Fruit fly (Drosophila melanogaster) whole organism, embryonic: Measurements from ENCODE around the gene ver.

Experiments
- Ada2b ChIP-seq: fragments of 200-800 bp; sonication (Bioruptor generic); IDR thresholded peaks from 2 replicates; pipeline ENCODE4 v1.3.6; 2022; ENCODE audit warnings: missing biosample characterization, missing genetic modification characterization
- Asciz ChIP-seq: fragments of 200-800 bp; sonication (Bioruptor generic); optimal IDR thresholded peaks from 2 replicates; lab custom pipeline; 2017; ENCODE audit warnings: missing biosample characterization, mild to moderate bottlenecking, missing genetic modification characterization, missing genetic modification reagents
- B-H2 ChIP-seq: fragments of 200-800 bp; sonication (Bioruptor generic); optimal IDR thresholded peaks from 2 replicates; lab custom pipeline; 2018; ENCODE audit warnings: missing biosample characterization, mild to moderate bottlenecking, missing genetic modification characterization
- Bgb ChIP-seq: fragments of 200-800 bp; sonication (Bioruptor generic); IDR thresholded peaks from 2 replicates; pipeline ENCODE4 v1.3.6; 2022; ENCODE audit warnings: missing biosample characterization, missing genetic modification characterization; ENCODE audit not compliant: partially characterized antibody
- Blimp-1 ChIP-seq: fragments of 200-800 bp; sonication (Bioruptor generic); optimal IDR thresholded peaks from 3 replicates; lab custom pipeline; 2018; ENCODE audit warnings: missing biosample characterization, missing genetic modification characterization, mild to moderate bottlenecking, moderate library complexity, missing genetic modification reagents
- CG10267 ChIP-seq: fragments of 200-800 bp; sonication (Bioruptor generic); optimal IDR thresholded peaks from 2 replicates; lab custom pipeline; 2018; ENCODE audit warnings: missing biosample characterization, mild to moderate bottlenecking, missing genetic modification characterization, moderate library complexity
- CG10366 ChIP-seq: fragments of 200-800 bp; sonication (Bioruptor generic); IDR thresholded peaks from 2 replicates; pipeline ENCODE4 v1.3.6; 2022; ENCODE audit warnings: missing biosample characterization, missing genetic modification characterization
- CG10959 ChIP-seq: fragments of 200-800 bp; sonication (Bioruptor generic); IDR thresholded peaks from 2 replicates; pipeline ENCODE4 v1.3.6; 2022; ENCODE audit warnings: missing biosample characterization, missing genetic modification characterization
- CG11398 ChIP-seq: fragments of 200-800 bp; sonication (Bioruptor generic); optimal IDR thresholded peaks from 2 replicates; lab custom pipeline; 2016; ENCODE audit warnings: missing biosample characterization, missing genetic modification characterization
- CG11456 ChIP-seq: fragments of 200-800 bp; sonication (Bioruptor generic); IDR thresholded peaks from 3 replicates; pipeline ENCODE4 v1.3.6; 2022; ENCODE audit warnings: missing biosample characterization, missing genetic modification characterization
- CG15269 ChIP-seq: fragments of 200-800 bp; sonication (Bioruptor generic); optimal IDR thresholded peaks from 2 replicates; lab custom pipeline; 2018; ENCODE audit warnings: missing biosample characterization, mild to moderate bottlenecking, missing genetic modification characterization, moderate library complexity
- CG15696 ChIP-seq: fragments of 200-800 bp; sonication (Bioruptor generic); optimal IDR thresholded peaks from 2 replicates; lab custom pipeline; 2019; ENCODE audit warnings: missing biosample characterization, mild to moderate bottlenecking, missing genetic modification characterization, moderate library complexity
- CG17385 ChIP-seq: fragments of 200-800 bp; sonication (Bioruptor generic); optimal IDR thresholded peaks from 3 replicates; lab custom pipeline; 2018; ENCODE audit warnings: missing biosample characterization, mild to moderate bottlenecking, missing genetic modification characterization
- CG18011 ChIP-seq: fragments of 200-800 bp; sonication (Bioruptor generic); optimal IDR thresholded peaks from 2 replicates; lab custom pipeline; 2017; ENCODE audit warnings: missing biosample characterization, missing genetic modification characterization, mild to moderate bottlenecking, moderate library complexity, missing genotype
- CG2116 ChIP-seq: fragments of 200-800 bp; sonication (Bioruptor generic); optimal IDR thresholded peaks from 3 replicates; lab custom pipeline; 2018; ENCODE audit warnings: missing biosample characterization, mild to moderate bottlenecking, missing genetic modification characterization
- CG2712 ChIP-seq: fragments of 200-800 bp; optimal IDR thresholded peaks from 3 replicates; lab custom pipeline; 2019; ENCODE audit warnings: missing biosample characterization, mild to moderate bottlenecking, missing genetic modification characterization, moderate library complexity
- CG30431 ChIP-seq: fragments of 200-800 bp; sonication (Bioruptor generic); optimal IDR thresholded peaks from 2 replicates; lab custom pipeline; 2017; ENCODE audit warnings: missing biosample characterization, missing genetic modification characterization
- CG34224 ChIP-seq: fragments of 200-800 bp; sonication (Bioruptor generic); IDR thresholded peaks from 3 replicates; pipeline ENCODE4 v1.3.6; 2022; ENCODE audit warnings: missing biosample characterization, missing genetic modification characterization; ENCODE audit not compliant: partially characterized antibody
- CG34376 ChIP-seq: fragments of 200-800 bp; sonication (Bioruptor generic); optimal IDR thresholded peaks from 2 replicates; lab custom pipeline; 2018; ENCODE audit warnings: missing biosample characterization, mild to moderate bottlenecking, missing genetic modification characterization
- CG3726 ChIP-seq: fragments of 200-800 bp; sonication (Bioruptor generic); IDR thresholded peaks from 3 replicates; pipeline ENCODE4, ENCODE4 v1.3.6; 2022; ENCODE audit warnings: missing biosample characterization, missing genetic modification characterization
- CG4730 ChIP-seq: fragments of 200-800 bp; sonication (Bioruptor generic); IDR thresholded peaks from 2 replicates; pipeline ENCODE4 v1.3.6; 2022; ENCODE audit warnings: missing biosample characterization, missing genetic modification characterization
- CG7357 ChIP-seq: fragments of 200-800 bp; sonication (Bioruptor generic); IDR thresholded peaks from 3 replicates; pipeline ENCODE4 v1.3.6; 2022; ENCODE audit warnings: missing biosample characterization, missing genetic modification characterization
- CG8924 ChIP-seq: fragments of 200-800 bp; optimal IDR thresholded peaks from 3 replicates; lab custom pipeline; 2019; ENCODE audit warnings: missing biosample characterization, mild to moderate bottlenecking, missing genetic modification characterization, moderate library complexity
- Dad ChIP-seq: fragments of 200-800 bp; sonication (Bioruptor generic); optimal IDR thresholded peaks from 3 replicates; lab custom pipeline; 2016; ENCODE audit warnings: missing biosample characterization, missing genetic modification characterization
- Dp ChIP-seq: fragments of 200-800 bp; sonication (Bioruptor generic); optimal IDR thresholded peaks from 2 replicates; lab custom pipeline; 2018; ENCODE audit warnings: missing biosample characterization, mild to moderate bottlenecking, missing genetic modification characterization, moderate library complexity
- Fer1 ChIP-seq: fragments of 200-800 bp; sonication (Bioruptor generic); optimal IDR thresholded peaks from 2 replicates; lab custom pipeline; 2017; ENCODE audit warnings: missing biosample characterization, mild to moderate bottlenecking, missing genetic modification characterization
- Hsf ChIP-seq: fragments of 200-800 bp; sonication (Bioruptor generic); optimal IDR thresholded peaks from 3 replicates; lab custom pipeline; 2016; ENCODE audit warnings: missing biosample characterization, missing genetic modification characterization
- NK7.1 ChIP-seq: fragments of 200-800 bp; sonication (Bioruptor generic); optimal IDR thresholded peaks from 3 replicates; lab custom pipeline; 2016; ENCODE audit warnings: missing biosample characterization, missing genetic modification characterization
- Nf-YC ChIP-seq: fragments of 200-800 bp; optimal IDR thresholded peaks from 3 replicates; lab custom pipeline; 2019; ENCODE audit warnings: missing biosample characterization, mild to moderate bottlenecking, missing genetic modification characterization, moderate library complexity
- Opbp ChIP-seq: fragments of 200-800 bp; sonication (Bioruptor generic); IDR thresholded peaks from 3 replicates; pipeline ENCODE4 v1.3.6; 2022; ENCODE audit warnings: missing biosample characterization, missing genetic modification characterization; ENCODE audit not compliant: partially characterized antibody
- Side ChIP-seq: fragments of 200-800 bp; sonication (Bioruptor generic); optimal IDR thresholded peaks from 2 replicates; lab custom pipeline; 2016; ENCODE audit warnings: missing biosample characterization, missing genetic modification characterization
- TFAM ChIP-seq: fragments of 200-800 bp; sonication (Bioruptor generic); optimal IDR thresholded peaks from 2 replicates; lab custom pipeline; 2017; ENCODE audit warnings: missing biosample characterization, missing genetic modification characterization, inconsistent platforms
- Tbp ChIP-seq: fragments of >200 bp; optimal IDR thresholded peaks from 2 replicates; lab custom pipeline; 2018; ENCODE audit warnings: missing biosample characterization, missing genetic modification characterization
- ash1 ChIP-seq: fragments of 200-800 bp; sonication (Bioruptor generic); optimal IDR thresholded peaks from 2 replicates; lab custom pipeline; 2018; ENCODE audit warnings: missing biosample characterization, mild to moderate bottlenecking, missing genetic modification characterization
- bcd ChIP-seq: fragments of 200-800 bp; sonication (Bioruptor generic); optimal IDR thresholded peaks from 2 replicates; lab custom pipeline; 2017; ENCODE audit warnings: missing biosample characterization, mild to moderate bottlenecking, missing genetic modification characterization
- btn ChIP-seq: fragments of 200-800 bp; sonication (Bioruptor generic); optimal IDR thresholded peaks from 2 replicates; lab custom pipeline; 2016; ENCODE audit warnings: missing biosample characterization, missing genetic modification characterization
- ewg ChIP-seq: fragments of 200-800 bp; sonication (Bioruptor generic); optimal IDR thresholded peaks from 3 replicates; lab custom pipeline; 2017; ENCODE audit warnings: mild to moderate bottlenecking, missing biosample characterization, missing genetic modification reagents, missing genetic modification characterization
- fru ChIP-seq: fragments of >200 bp; optimal IDR thresholded peaks from 2 replicates; lab custom pipeline; 2017
- gcm2 ChIP-seq: fragments of 200-800 bp; sonication (Bioruptor generic); optimal IDR thresholded peaks from 2 replicates; lab custom pipeline; 2016; ENCODE audit warnings: missing biosample characterization, missing genetic modification characterization
- gfzf ChIP-seq: fragments of 200-800 bp; sonication (Bioruptor generic); optimal IDR thresholded peaks from 2 replicates; lab custom pipeline; 2016; ENCODE audit warnings: missing biosample characterization, mild to moderate bottlenecking, missing genetic modification characterization, moderate library complexity
- grau ChIP-seq: fragments of 200-800 bp; optimal IDR thresholded peaks from 3 replicates; lab custom pipeline; 2019; ENCODE audit warnings: missing biosample characterization, mild to moderate bottlenecking, missing genetic modification characterization, moderate library complexity
- hkb ChIP-seq, 2 experiments: fragments of 200-800 bp in 1 of 2; fragments of >200 bp in 1 of 2; sonication (Bioruptor generic) in 1 of 2; IDR thresholded peaks in 1 of 2; optimal IDR thresholded peaks in 1 of 2; 2 replicates each; pipeline versions ENCODE4 v1.3.6 to Lab custom; 2017 to 2022; ENCODE audit warnings: missing biosample characterization in 1 of 2, missing genetic modification characterization in 1 of 2
- jumu ChIP-seq: fragments of 200-800 bp; sonication (Bioruptor generic); optimal IDR thresholded peaks from 3 replicates; lab custom pipeline; 2016; ENCODE audit warnings: missing biosample characterization, missing genetic modification characterization
- knrl ChIP-seq: fragments of 200-800 bp; sonication (Bioruptor generic); IDR thresholded peaks from 3 replicates; pipeline ENCODE4 v1.3.6; 2022; ENCODE audit warnings: missing biosample characterization, missing genetic modification characterization; ENCODE audit not compliant: partially characterized antibody
- mirr ChIP-seq: fragments of 200-800 bp; sonication (Bioruptor generic); optimal IDR thresholded peaks from 3 replicates; lab custom pipeline; 2018; ENCODE audit warnings: missing biosample characterization, mild to moderate bottlenecking, missing genetic modification characterization
- oc ChIP-seq: fragments of 200-800 bp; sonication (Bioruptor generic); optimal IDR thresholded peaks from 2 replicates; lab custom pipeline; 2018; ENCODE audit warnings: missing biosample characterization, mild to moderate bottlenecking, missing genetic modification characterization, moderate library complexity
- pnt ChIP-seq: fragments of 200-800 bp; sonication (Bioruptor generic); optimal IDR thresholded peaks from 3 replicates; lab custom pipeline; 2016; ENCODE audit warnings: missing biosample characterization, missing genetic modification characterization
- ro ChIP-seq: fragments of 200-800 bp; sonication (Bioruptor generic); IDR thresholded peaks from 2 replicates; pipeline ENCODE4 v1.3.6; 2022; ENCODE audit warnings: missing biosample characterization, missing genetic modification characterization
- slbo ChIP-seq: fragments of 200-800 bp; sonication (Bioruptor generic); IDR thresholded peaks from 2 replicates; pipeline ENCODE4 v1.3.6; 2022; ENCODE audit warnings: missing biosample characterization, missing genetic modification characterization
- ssp ChIP-seq: fragments of 200-800 bp; sonication (Bioruptor generic); IDR thresholded peaks from 2 replicates; pipeline ENCODE4 v1.3.6; 2022; ENCODE audit warnings: missing biosample characterization, missing genetic modification characterization
- tgo ChIP-seq: fragments of 200-800 bp; sonication (Bioruptor generic); IDR thresholded peaks from 3 replicates; pipeline ENCODE4 v1.3.6; 2022; ENCODE audit warnings: missing biosample characterization, missing genetic modification characterization

The ver gene

DNA sequence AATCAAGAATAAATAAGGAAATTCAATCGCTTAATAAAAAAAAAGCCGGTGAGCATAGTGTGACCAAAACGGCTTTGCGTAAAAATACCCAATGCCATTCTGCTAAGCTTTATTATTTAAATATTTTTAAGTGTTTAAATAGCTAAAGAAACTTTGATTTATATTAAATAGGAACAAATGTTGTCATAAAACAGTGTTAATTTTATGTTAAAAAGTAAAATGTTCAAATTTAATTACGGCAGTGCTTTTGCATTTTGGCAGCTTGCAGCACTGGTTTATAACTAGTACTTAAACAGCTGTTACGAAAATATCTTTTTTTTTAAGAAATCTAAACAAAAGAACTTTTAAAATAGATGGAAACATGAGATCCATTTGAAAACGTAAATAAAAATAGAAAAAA, 22.5 kb upstream of the ver start, which contains the start of the genes CG10638 and CG10681 (continued):
- TF ChIP-seq CG10959 (GFP tag; lab: Robert Waterston, UW) (no peak), ewg (GFP tag; lab: Kevin White, UChicago) (no peak), Opbp (GFP tag; lab: Robert Waterston, UW) (no peak), Dp (GFP tag; lab: Kevin White, UChicago) (peak; percentile 49), TFAM (GFP tag; lab: Kevin White, UChicago) (no peak), oc (no peak), CG2712 (peak; percentile 54), pnt (GFP tag; lab: Kevin White, UChicago) (no peak), slbo (GFP tag; lab: Robert Waterston, UW) (peak; percentile 24; the same call in 1 of the 2 replicates), btn (no peak), gcm2 (GFP tag; lab: Kevin White, UChicago) (no peak), CG3726 (GFP tag; lab: Robert Waterston, UW) (no peak), knrl (GFP tag; lab: Robert Waterston, UW) (no peak), CG4730 (no peak; the same call in 1 of the 2 replicates), CG34224 (no peak), Blimp-1 (GFP tag; lab: Kevin White, UChicago) (peak; percentile 41), hkb (optimal IDR thresholded peaks at IDR 0.05; lab: Kevin White, UChicago) (no peak), hkb (GFP tag; IDR thresholded peaks at IDR 0.05; lab: Robert Waterston, UW) (peak; percentile 44; the same call in 1 of the 2 replicates), Asciz (GFP tag; lab: Kevin White, UChicago) (peak; percentile 24), jumu (GFP tag; lab: Kevin White, UChicago) (no peak), fru (lab: Kevin White, UChicago) (no peak), CG10366 (GFP tag; lab: Robert Waterston, UW) (no peak), Fer1 (GFP tag; lab: Kevin White, UChicago) (peak; percentile 71), B-H2 (GFP tag; lab: Kevin White, UChicago) (peak; percentile 43), CG15269 (tag; lab: Kevin White, UChicago) (peak; percentile 39), CG17385 (GFP tag; lab: Kevin White, UChicago) (peak; percentile 41), Hsf (peak; percentile 46), CG30431 (GFP tag; lab: Kevin White, UChicago) (no peak), ro (GFP tag; lab: Robert Waterston, UW) (no peak), tgo (GFP tag; lab: Robert Waterston, UW) (no peak), mirr (no peak), CG10267 (tag; lab: Kevin White, UChicago) (peak; percentile 98), Bgb (no peak), CG2116 (peak; percentile 95), CG11456 (GFP tag; lab: Robert Waterston, UW) (no peak), bcd (GFP tag; lab: Kevin White, UChicago) (no peak), ssp (GFP tag; lab: Robert Waterston, UW) (no peak), Dad (no peak), CG8924 (tag; lab: Kevin White, UChicago) (peak; percentile 49), CG11398 (GFP tag; lab: Kevin White, UChicago) (no peak), CG7357 (GFP tag; lab: Robert Waterston, UW) (no peak), CG34376 (GFP tag; lab: Kevin White, UChicago) (no peak), gfzf (GFP tag; lab: Kevin White, UChicago) (peak; percentile 68), Ada2b (GFP tag; lab: Robert Waterston, UW) (no peak), Nf-YC (tag; lab: Kevin White, UChicago) (peak; percentile 49), NK7.1 (GFP tag; lab: Kevin White, UChicago) (no peak), Tbp (GFP tag; lab: Kevin White, UChicago) (no peak), Side (GFP tag; lab: Kevin White, UChicago) (no peak), ash1 (GFP tag; lab: Kevin White, UChicago) (no peak), CG18011 (GFP tag; lab: Kevin White, UChicago) (peak; percentile 30), grau (tag; lab: Kevin White, UChicago) (peak; percentile 53), CG15696 (tag; lab: Kevin White, UChicago) (no peak)
